In genomic region chrIV:3439354-3439753, ce11 we compare ENCODE assay signal across 4 worm cellular contexts.
A peak's percentile ranks its signal among the peaks of the same experiment; 100 is the strongest.
TF ChIP-seq lines count a peak whose summit lies in the region.

Gene grd-3, plus strand, starts transcription at chrIV:3439655.

TF ChIP-seq in whole organism, L1 larva, 84 proteins besides CTCF, POLR2A, EP300 and RAD21 (continues in another document):
- TF ChIP-seq snu-23 (GFP tag; optimal IDR thresholded peaks at IDR 0.05; lab: Kevin White, UChicago) = no peak
- TF ChIP-seq F16B12.6 (tag; optimal IDR thresholded peaks at IDR 0.05; lab: Kevin White, UChicago) = no peak
- no peak for TF ChIP-seq alr-1 (tag; optimal IDR thresholded peaks at IDR 0.05; lab: Kevin White, UChicago; ENCODE audit: borderline replicate concordance)
- TF ChIP-seq egl-27 (tag; optimal IDR thresholded peaks at IDR 0.05; lab: Kevin White, UChicago) = no peak
- TF ChIP-seq vab-15 (tag; optimal IDR thresholded peaks at IDR 0.05; lab: Kevin White, UChicago) = no peak
- TF ChIP-seq lin-35 (GFP tag; optimal IDR thresholded peaks at IDR 0.05; lab: Kevin White, UChicago) = no peak
- TF ChIP-seq nhr-85 (tag; lab: Kevin White, UChicago) = peak; percentile 95
- TF ChIP-seq hlh-17 (GFP tag; optimal IDR thresholded peaks at IDR 0.05; lab: Kevin White, UChicago; ENCODE audit: borderline replicate concordance) = no peak
- peak; percentile 8 for TF ChIP-seq rnt-1 (tag; optimal IDR thresholded peaks at IDR 0.05; lab: Kevin White, UChicago)
- peak; percentile 51 for TF ChIP-seq nhr-71 (tag; optimal IDR thresholded peaks at IDR 0.05; lab: Kevin White, UChicago)
- TF ChIP-seq nhr-20 (tag; optimal IDR thresholded peaks at IDR 0.05; lab: Kevin White, UChicago) = peak; percentile 11
- no peak for TF ChIP-seq nhr-90 (tag; optimal IDR thresholded peaks at IDR 0.05; lab: Kevin White, UChicago; ENCODE audit: poor library complexity)
- TF ChIP-seq lin-14 (GFP tag; optimal IDR thresholded peaks at IDR 0.05; lab: Kevin White, UChicago) = peak; percentile 70
- TF ChIP-seq nhr-28 (tag; optimal IDR thresholded peaks at IDR 0.05; lab: Kevin White, UChicago) = no peak
- TF ChIP-seq nhr-47 (tag; optimal IDR thresholded peaks at IDR 0.05; lab: Kevin White, UChicago) = no peak
- no peak for TF ChIP-seq swsn-7 (tag; optimal IDR thresholded peaks at IDR 0.05; lab: Kevin White, UChicago)
- no peak for TF ChIP-seq sup-37 (GFP tag; optimal IDR thresholded peaks at IDR 0.05; lab: Kevin White, UChicago)
- TF ChIP-seq unc-62 (GFP tag; optimal IDR thresholded peaks at IDR 0.05; lab: Kevin White, UChicago) = no peak
- TF ChIP-seq sox-4 (tag; optimal IDR thresholded peaks at IDR 0.05; lab: Kevin White, UChicago) = no peak
- TF ChIP-seq pag-3 (tag; optimal IDR thresholded peaks at IDR 0.05; lab: Kevin White, UChicago; ENCODE audit: borderline replicate concordance, insufficient read depth) = no peak
- no peak for TF ChIP-seq jun-1 (tag; optimal IDR thresholded peaks at IDR 0.05; lab: Kevin White, UChicago)
- TF ChIP-seq elt-2 (tag; optimal IDR thresholded peaks at IDR 0.05; lab: Kevin White, UChicago) = no peak
- TF ChIP-seq ztf-4 (tag; optimal IDR thresholded peaks at IDR 0.05; lab: Kevin White, UChicago) = no peak

TF ChIP-seq in whole organism, L2 larva, 48 proteins besides CTCF, POLR2A, EP300 and RAD21:
- peak; percentile 62 for TF ChIP-seq nhr-25 (tag; optimal IDR thresholded peaks at IDR 0.05; lab: Kevin White, UChicago)
- TF ChIP-seq sma-3 (GFP tag; optimal IDR thresholded peaks at IDR 0.05; lab: Kevin White, UChicago) = no peak
- no peak for TF ChIP-seq nhr-237 (tag; optimal IDR thresholded peaks at IDR 0.05; lab: Kevin White, UChicago)
- TF ChIP-seq alr-1 (tag; optimal IDR thresholded peaks at IDR 0.05; lab: Kevin White, UChicago) = no peak
- no peak for TF ChIP-seq lin-13 (GFP tag; optimal IDR thresholded peaks at IDR 0.05; lab: Kevin White, UChicago)
- peak; percentile 72 for TF ChIP-seq ceh-16 (tag; optimal IDR thresholded peaks at IDR 0.05; lab: Kevin White, UChicago)
- peak; percentile 81 for TF ChIP-seq elt-1 (tag; optimal IDR thresholded peaks at IDR 0.05; lab: Kevin White, UChicago)
- TF ChIP-seq sma-9 (GFP tag; optimal IDR thresholded peaks at IDR 0.05; lab: Kevin White, UChicago) = peak; percentile 43
- TF ChIP-seq sma-9 (tag; optimal IDR thresholded peaks at IDR 0.05; lab: Kevin White, UChicago) = no peak

TF ChIP-seq in whole organism, L3 larva, 47 proteins besides CTCF, POLR2A, EP300 and RAD21:
- TF ChIP-seq elt-2 (tag; optimal IDR thresholded peaks at IDR 0.05; lab: Kevin White, UChicago) = no peak
- peak; percentile 78 for TF ChIP-seq nhr-25 (tag; optimal IDR thresholded peaks at IDR 0.05; lab: Kevin White, UChicago)
- no peak for TF ChIP-seq fos-1 (tag; optimal IDR thresholded peaks at IDR 0.05; lab: Kevin White, UChicago)
- no peak for TF ChIP-seq aly-2 (tag; optimal IDR thresholded peaks at IDR 0.05; lab: Kevin White, UChicago)
- TF ChIP-seq unc-62 (GFP tag; optimal IDR thresholded peaks at IDR 0.05; lab: Kevin White, UChicago) = no peak
- TF ChIP-seq ztf-11 (tag; optimal IDR thresholded peaks at IDR 0.05; lab: Kevin White, UChicago) = no peak
- TF ChIP-seq ZK546.5 (tag; optimal IDR thresholded peaks at IDR 0.05; lab: Kevin White, UChicago) = no peak
- no peak for TF ChIP-seq fkh-10 (GFP tag; optimal IDR thresholded peaks at IDR 0.05; lab: Kevin White, UChicago)
- TF ChIP-seq ceh-9 (tag; optimal IDR thresholded peaks at IDR 0.05; lab: Kevin White, UChicago) = no peak
- peak; percentile 50 for TF ChIP-seq nhr-23 (tag; optimal IDR thresholded peaks at IDR 0.05; lab: Kevin White, UChicago)
- TF ChIP-seq skn-1 (tag; optimal IDR thresholded peaks at IDR 0.05; lab: Kevin White, UChicago) = no peak
- no peak for TF ChIP-seq ceh-28 (tag; optimal IDR thresholded peaks at IDR 0.05; lab: Kevin White, UChicago)
- peak; percentile 88 for TF ChIP-seq elt-1 (tag; optimal IDR thresholded peaks at IDR 0.05; lab: Kevin White, UChicago)
- no peak for TF ChIP-seq nhr-237 (tag; optimal IDR thresholded peaks at IDR 0.05; lab: Kevin White, UChicago)
- no peak for TF ChIP-seq lin-15B (tag; optimal IDR thresholded peaks at IDR 0.05; lab: Kevin White, UChicago)
- no peak for TF ChIP-seq pha-4 (tag; optimal IDR thresholded peaks at IDR 0.05; lab: Kevin White, UChicago)
- TF ChIP-seq elt-3 (tag; optimal IDR thresholded peaks at IDR 0.05; lab: Kevin White, UChicago) = no peak
- TF ChIP-seq ztf-4 (tag; optimal IDR thresholded peaks at IDR 0.05; lab: Kevin White, UChicago) = no peak
- no peak for TF ChIP-seq mml-1 (tag; optimal IDR thresholded peaks at IDR 0.05; lab: Kevin White, UChicago)
- TF ChIP-seq nhr-77 (tag; optimal IDR thresholded peaks at IDR 0.05; lab: Kevin White, UChicago) = no peak
- no peak for TF ChIP-seq egl-5 (tag; optimal IDR thresholded peaks at IDR 0.05; lab: Kevin White, UChicago)
- TF ChIP-seq snpc-4 (tag; optimal IDR thresholded peaks at IDR 0.05; lab: Kevin White, UChicago) = no peak
- no peak for TF ChIP-seq nhr-43 (tag; optimal IDR thresholded peaks at IDR 0.05; lab: Kevin White, UChicago; ENCODE audit: poor library complexity, severe bottlenecking)

TF ChIP-seq in whole organism, young adult, 124 proteins besides CTCF, POLR2A, EP300 and RAD21:
- TF ChIP-seq zfh-2 (GFP tag; conservative IDR thresholded peaks at IDR 0.05; lab: Robert Waterston, UW) (0 out of 2 replicates have a peak, but pooled peaks have one; percentile 5), ztf-28 (GFP tag; IDR thresholded peaks at IDR 0.05; lab: Robert Waterston, UW) (no peak)
